Worm (Caenorhabditis elegans): Measurements from ENCODE around the gene grl-24.

DNA sequence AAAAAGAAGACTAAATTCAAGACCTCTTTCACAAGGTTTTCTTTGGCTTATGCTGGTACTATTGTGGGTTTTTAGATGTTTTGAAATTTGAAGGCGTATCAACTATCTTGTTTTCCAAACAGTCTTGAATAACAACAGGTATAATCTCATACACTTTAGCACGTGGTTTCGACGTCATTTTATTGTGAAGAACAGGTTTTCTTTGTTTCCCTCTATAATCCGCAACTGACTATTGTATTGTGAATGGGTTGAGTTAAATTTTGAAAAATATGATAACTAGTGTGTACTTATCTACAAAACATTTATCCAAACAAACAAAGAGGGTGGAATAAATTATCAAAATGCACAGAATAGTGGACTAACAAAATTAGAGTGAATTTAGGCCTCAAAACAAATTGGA, 34.4 kb downstream of the grl-24 start:
- no peak for TF ChIP-seq madf-10 (tag; optimal IDR thresholded peaks at IDR 0.05)
- TF ChIP-seq atf-7 (tag; optimal IDR thresholded peaks at IDR 0.05): no peak
- no peak for TF ChIP-seq F49E8.2 (tag; optimal IDR thresholded peaks at IDR 0.05; ENCODE audit: insufficient read depth)
- TF ChIP-seq B0035.1 (tag; optimal IDR thresholded peaks at IDR 0.05): no peak
- no peak for TF ChIP-seq lir-1 (GFP tag; conservative IDR thresholded peaks at IDR 0.05)
- TF ChIP-seq dpl-1 (GFP tag; optimal IDR thresholded peaks at IDR 0.05): no peak
- no peak for TF ChIP-seq tlf-1 (GFP tag; optimal IDR thresholded peaks at IDR 0.05)
- no peak for TF ChIP-seq ekl-4 (GFP tag; IDR thresholded peaks at IDR 0.05)
- no peak for TF ChIP-seq sdz-38 (tag; optimal IDR thresholded peaks at IDR 0.05)
- no peak for TF ChIP-seq K11D2.4 (GFP tag; IDR thresholded peaks at IDR 0.05)
- no peak for TF ChIP-seq unc-130 (GFP tag; optimal IDR thresholded peaks at IDR 0.05)
